Worm (Caenorhabditis elegans): ENCODE measurements around the gene F09G8.10.

ce11 chrIII:8293260-8293659 lies 21.3 kb upstream of the F09G8.10 start:
- TF ChIP-seq nhr-11 (tag; optimal IDR thresholded peaks at IDR 0.05) (no peak), nhr-77 (tag; optimal IDR thresholded peaks at IDR 0.05) (no peak), skn-1 (tag; optimal IDR thresholded peaks at IDR 0.05) (no peak), ztf-11 (tag; optimal IDR thresholded peaks at IDR 0.05) (no peak), fkh-10 (GFP tag; optimal IDR thresholded peaks at IDR 0.05) (no peak), mdl-1 (tag; optimal IDR thresholded peaks at IDR 0.05) (no peak), pha-4 (tag; optimal IDR thresholded peaks at IDR 0.05) (no peak), nfya-1 (tag; optimal IDR thresholded peaks at IDR 0.05; ENCODE audit: insufficient read depth) (no peak), tbx-2 (tag; optimal IDR thresholded peaks at IDR 0.05) (no peak), unc-62 (GFP tag; optimal IDR thresholded peaks at IDR 0.05) (no peak), R02D3.7 (tag; optimal IDR thresholded peaks at IDR 0.05) (no peak), ama-1 (optimal IDR thresholded peaks at IDR 0.05) (no peak), fos-1 (tag; optimal IDR thresholded peaks at IDR 0.05) (no peak)
